Worm (Caenorhabditis elegans) whole organism, L1 larva: ENCODE results near the gene T28A11.22.

Experiments
- C16A3.4 ChIP-seq: fragments of 150-350 bp; optimal IDR thresholded peaks from 2 replicates; lab custom pipeline; 2014; ENCODE audit warnings: missing biosample characterization, missing genetic modification characterization
- C34B4.2 ChIP-seq: sonication (generic microtip); optimal IDR thresholded peaks from 2 replicates; lab custom pipeline; 2017; ENCODE audit warnings: mild to moderate bottlenecking, missing genetic modification characterization, missing compliant biosample characterization
- Y116A8C.19 ChIP-seq: sonication (generic microtip); optimal IDR thresholded peaks from 2 replicates; lab custom pipeline; 2016; ENCODE audit warnings: missing compliant biosample characterization, missing genetic modification characterization, borderline replicate concordance
- aha-1 ChIP-seq: fragments of 150-350 bp; optimal IDR thresholded peaks from 2 replicates; lab custom pipeline; 2014; ENCODE audit warnings: missing biosample characterization, missing genetic modification characterization
- aly-2 ChIP-seq: fragments of 150-350 bp; optimal IDR thresholded peaks from 2 replicates; lab custom pipeline; 2014; ENCODE audit warnings: missing biosample characterization, missing genetic modification characterization
- ama-1 ChIP-seq: fragments of 150-350 bp; optimal IDR thresholded peaks from 2 replicates; lab custom pipeline; 2014
- blmp-1 ChIP-seq: fragments of 150-350 bp; optimal IDR thresholded peaks from 2 replicates; lab custom pipeline; 2014; ENCODE audit warnings: missing biosample characterization, missing genetic modification characterization
- ceh-8 ChIP-seq: fragments of 200-800 bp; sonication (Bioruptor generic); optimal IDR thresholded peaks from 2 replicates; lab custom pipeline; 2018; ENCODE audit warnings: mild to moderate bottlenecking, missing genetic modification characterization, moderate library complexity, missing compliant biosample characterization
- ceh-88 ChIP-seq: fragments of 200-800 bp; sonication (Bioruptor generic); IDR thresholded peaks from 2 replicates; pipeline ENCODE4 v1.3.6; 2022; ENCODE audit warnings: missing genetic modification characterization, missing compliant biosample characterization
- dsc-1 ChIP-seq: sonication (generic microtip); optimal IDR thresholded peaks from 2 replicates; lab custom pipeline; 2016; ENCODE audit warnings: mild to moderate bottlenecking, missing genetic modification characterization, missing compliant biosample characterization
- efl-1 ChIP-seq, 4 experiments: fragments of 150-350 bp; optimal IDR thresholded peaks in 3 of 4; peaks in 1 of 4; 1 replicate in 1 of 4; 2 replicates in 3 of 4; lab custom pipeline; 2014; ENCODE audit warnings: missing biosample characterization in 2 of 4, missing genetic modification characterization in 2 of 4, missing genetic modification reagents in 2 of 4
- efl-3 ChIP-seq: fragments of 200-800 bp; sonication (Bioruptor generic); optimal IDR thresholded peaks from 2 replicates; lab custom pipeline; 2018; ENCODE audit warnings: mild to moderate bottlenecking, missing genetic modification characterization, missing compliant biosample characterization
- egl-13 ChIP-seq: sonication (generic microtip); optimal IDR thresholded peaks from 2 replicates; lab custom pipeline; 2016; ENCODE audit warnings: missing genotype, missing genetic modification reagents, missing genetic modification characterization, missing compliant biosample characterization
- egl-27 ChIP-seq, 2 experiments: fragments of 150-350 bp in 1 of 2; sonication (generic microtip); optimal IDR thresholded peaks; 3 replicates each; lab custom pipeline; 2017 to 2018; ENCODE audit warnings: missing biosample characterization in 2 of 2, missing genetic modification characterization in 2 of 2, missing genetic modification reagents in 2 of 2
- elt-3 ChIP-seq, 6 experiments: fragments of 150-350 bp in 1 of 6; sonication (generic microtip); optimal IDR thresholded peaks; 2 replicates each; lab custom pipeline; 2017 to 2018; ENCODE audit warnings: missing biosample characterization in 6 of 6, missing genetic modification characterization in 6 of 6, inconsistent platforms in 1 of 6
- fkh-10 ChIP-seq: sonication (generic microtip); optimal IDR thresholded peaks from 2 replicates; lab custom pipeline; 2017; ENCODE audit warnings: missing biosample characterization, missing genetic modification reagents, missing genetic modification characterization
- fkh-4 ChIP-seq: sonication (generic microtip); optimal IDR thresholded peaks from 2 replicates; lab custom pipeline; 2016; ENCODE audit warnings: missing compliant biosample characterization, missing genetic modification characterization, borderline replicate concordance
- fkh-8 ChIP-seq: sonication (generic microtip); optimal IDR thresholded peaks from 2 replicates; lab custom pipeline; 2016; ENCODE audit warnings: mild to moderate bottlenecking, missing genetic modification characterization, missing compliant biosample characterization
- fos-1 ChIP-seq: fragments of 150-350 bp; optimal IDR thresholded peaks from 2 replicates; lab custom pipeline; 2014; ENCODE audit warnings: missing biosample characterization, missing genetic modification characterization
- isw-1 ChIP-seq: fragments of 200-800 bp; sonication (Bioruptor generic); IDR thresholded peaks from 2 replicates; pipeline ENCODE4 v1.3.6; 2022; ENCODE audit warnings: missing genetic modification characterization, missing compliant biosample characterization
- lin-13 ChIP-seq: fragments of 150-350 bp; optimal IDR thresholded peaks from 2 replicates; lab custom pipeline; 2014; ENCODE audit warnings: missing biosample characterization, missing genetic modification reagents, missing genetic modification characterization
- lin-14 ChIP-seq: fragments of 200-800 bp; sonication (Bioruptor generic); optimal IDR thresholded peaks from 2 replicates; lab custom pipeline; 2018; ENCODE audit warnings: mild to moderate bottlenecking, missing genetic modification characterization, moderate library complexity, missing compliant biosample characterization
- lin-15B ChIP-seq: fragments of 150-350 bp; sonication (generic microtip); optimal IDR thresholded peaks from 3 replicates; lab custom pipeline; 2014; ENCODE audit warnings: missing biosample characterization, missing genetic modification characterization
- lin-39 ChIP-seq: fragments of 150-350 bp; optimal IDR thresholded peaks from 2 replicates; lab custom pipeline; 2014; ENCODE audit warnings: missing biosample characterization, missing genetic modification reagents, missing genetic modification characterization
- mab-9 ChIP-seq: fragments of 200-800 bp; sonication (Bioruptor generic); IDR thresholded peaks from 2 replicates; pipeline ENCODE4 v1.3.6; 2022; ENCODE audit warnings: missing genetic modification reagents, missing genetic modification characterization, missing compliant biosample characterization
- mef-2 ChIP-seq: fragments of 150-350 bp; optimal IDR thresholded peaks from 2 replicates; lab custom pipeline; 2014; ENCODE audit warnings: missing biosample characterization, missing genetic modification characterization
- nhr-19 ChIP-seq: fragments of 200-800 bp; sonication (Bioruptor generic); conservative IDR thresholded peaks from 2 replicates; pipeline ENCODE4 v1.3.6; 2022; ENCODE audit warnings: missing genetic modification characterization, missing compliant biosample characterization
- nhr-28 ChIP-seq: fragments of 150-350 bp; optimal IDR thresholded peaks from 2 replicates; lab custom pipeline; 2014; ENCODE audit warnings: missing biosample characterization, missing genetic modification characterization
- nhr-76 ChIP-seq: sonication (generic microtip); optimal IDR thresholded peaks from 2 replicates; lab custom pipeline; 2017; ENCODE audit warnings: missing biosample characterization, missing genetic modification characterization
- nhr-90 ChIP-seq: sonication (generic microtip); optimal IDR thresholded peaks from 2 replicates; lab custom pipeline; 2016; ENCODE audit warnings: mild to moderate bottlenecking, missing genetic modification characterization, missing compliant biosample characterization; ENCODE audit not compliant: poor library complexity
- rnt-1 ChIP-seq: sonication (generic microtip); optimal IDR thresholded peaks from 2 replicates; lab custom pipeline; 2016; ENCODE audit warnings: mild to moderate bottlenecking, missing genetic modification characterization, moderate library complexity, missing compliant biosample characterization
- snpc-4 ChIP-seq: fragments of 150-350 bp; optimal IDR thresholded peaks from 2 replicates; lab custom pipeline; 2014; ENCODE audit warnings: missing biosample characterization, missing genetic modification characterization
- sox-4 ChIP-seq: sonication (generic microtip); optimal IDR thresholded peaks from 2 replicates; lab custom pipeline; 2016; ENCODE audit warnings: missing genetic modification characterization, missing compliant biosample characterization
- sptf-1 ChIP-seq: fragments of 150-350 bp; optimal IDR thresholded peaks from 2 replicates; lab custom pipeline; 2014; ENCODE audit warnings: missing biosample characterization, missing genetic modification characterization
- tlp-1 ChIP-seq: fragments of 150-350 bp; optimal IDR thresholded peaks from 2 replicates; lab custom pipeline; 2014; ENCODE audit warnings: missing biosample characterization, missing genetic modification characterization
- unc-130 ChIP-seq: fragments of 150-350 bp; optimal IDR thresholded peaks from 2 replicates; lab custom pipeline; 2017; ENCODE audit warnings: missing biosample characterization, missing genetic modification characterization, inconsistent platforms
- unc-30 ChIP-seq: sonication (generic microtip); optimal IDR thresholded peaks from 2 replicates; lab custom pipeline; 2017; ENCODE audit warnings: missing biosample characterization, missing genetic modification characterization
- unc-62 ChIP-seq: fragments of 150-350 bp; optimal IDR thresholded peaks from 2 replicates; lab custom pipeline; 2014; ENCODE audit warnings: missing biosample characterization, missing genetic modification reagents, missing genetic modification characterization
- unc-86 ChIP-seq: sonication (generic microtip); optimal IDR thresholded peaks from 2 replicates; lab custom pipeline; 2016; ENCODE audit warnings: missing genetic modification characterization, missing compliant biosample characterization
- unc-98 ChIP-seq: fragments of 200-800 bp; sonication (Bioruptor generic); IDR thresholded peaks from 2 replicates; pipeline ENCODE4 v1.3.6; 2022; ENCODE audit warnings: missing genetic modification characterization, missing compliant biosample characterization
- vab-15 ChIP-seq: sonication (generic microtip); optimal IDR thresholded peaks from 2 replicates; lab custom pipeline; 2017; ENCODE audit warnings: missing genotype, mild to moderate bottlenecking, missing genetic modification characterization, missing compliant biosample characterization
- xbp-1 ChIP-seq: sonication (generic microtip); optimal IDR thresholded peaks from 2 replicates; lab custom pipeline; 2016; ENCODE audit warnings: missing genetic modification characterization, missing compliant biosample characterization
- ztf-4 ChIP-seq: fragments of 150-350 bp; optimal IDR thresholded peaks from 2 replicates; lab custom pipeline; 2014; ENCODE audit warnings: missing biosample characterization, missing genetic modification characterization

Gene T28A11.22

ce11 chrV:3288134-3288533, 30.8 kb downstream of the T28A11.22 start:
- TF ChIP-seq ceh-88 (GFP tag; lab: Robert Waterston, UW), result no peak
- no peak for TF ChIP-seq nhr-76
- no peak for TF ChIP-seq aha-1 (tag; lab: Kevin White, UChicago)
- TF ChIP-seq fkh-4 (tag; lab: Kevin White, UChicago), result no peak
- TF ChIP-seq isw-1, result no peak
- no peak for TF ChIP-seq C16A3.4 (tag; lab: Kevin White, UChicago)
- TF ChIP-seq nhr-90 (tag; lab: Kevin White, UChicago), result no peak
- TF ChIP-seq egl-13, result no peak
- no peak for TF ChIP-seq efl-1 (optimal IDR thresholded peaks at IDR 0.05; lab: Kevin White, UChicago)
- TF ChIP-seq efl-1 (GFP tag; optimal IDR thresholded peaks at IDR 0.05 in 1 of 2; lab: Kevin White, UChicago), result no peak
- no peak for TF ChIP-seq efl-3
- TF ChIP-seq unc-62, result no peak
- TF ChIP-seq xbp-1 (tag; lab: Kevin White, UChicago), result no peak
- no peak for TF ChIP-seq lin-14
- no peak for TF ChIP-seq rnt-1 (tag; lab: Kevin White, UChicago)
- TF ChIP-seq vab-15 (tag; lab: Kevin White, UChicago), result no peak
- TF ChIP-seq fkh-8 (tag; lab: Kevin White, UChicago), result no peak
- no peak for TF ChIP-seq C34B4.2 (tag; lab: Kevin White, UChicago)
- TF ChIP-seq mef-2 (tag; lab: Kevin White, UChicago), result no peak
- TF ChIP-seq sox-4 (tag; lab: Kevin White, UChicago), result no peak
- no peak for TF ChIP-seq fos-1

ce11 chrV:3289267-3289666, 31.9 kb downstream of the T28A11.22 start, which contains the start of gene F35F10.6:
Gene F35F10.6, minus strand, starts transcription at chrV:3289367.
- TF ChIP-seq lin-39 (tag; lab: Kevin White, UChicago) (no peak), fkh-10 (GFP tag; lab: Kevin White, UChicago) (no peak), rnt-1 (tag; lab: Kevin White, UChicago) (no peak), lin-15B (tag; lab: Kevin White, UChicago) (no peak), tlp-1 (no peak), aly-2 (tag; lab: Kevin White, UChicago) (no peak), unc-86 (tag; lab: Kevin White, UChicago) (no peak), dsc-1 (tag; lab: Kevin White, UChicago) (no peak), egl-13 (no peak), snpc-4 (tag; lab: Kevin White, UChicago) (no peak), blmp-1 (tag; lab: Kevin White, UChicago) (no peak)
- TF ChIP-seq, all 84 proteins: peak for 0

- TF ChIP-seq elt-3 (tag; optimal IDR thresholded peaks at IDR 0.05; lab: Kevin White, UChicago) (no peak), lin-13 (GFP tag; lab: Kevin White, UChicago) (no peak), ztf-4 (tag; lab: Kevin White, UChicago) (no peak), fkh-4 (tag; lab: Kevin White, UChicago) (no peak), unc-130 (tag; lab: Kevin White, UChicago) (no peak), efl-3 (no peak)
Measured at ce11 chrV:3295368-3295767, 38.0 kb downstream of the T28A11.22 start.

ce11 chrV:3297764-3298163, 40.4 kb downstream of the T28A11.22 start, which contains the start of gene srx-122:
Gene srx-122, minus strand, starts transcription at chrV:3297864.
- TF ChIP-seq nhr-28 (no peak), vab-15 (tag; lab: Kevin White, UChicago) (no peak), rnt-1 (tag; lab: Kevin White, UChicago) (no peak), nhr-76 (no peak), C34B4.2 (tag; lab: Kevin White, UChicago) (no peak), sptf-1 (tag; lab: Kevin White, UChicago) (no peak), mab-9 (no peak), sox-4 (tag; lab: Kevin White, UChicago) (no peak), ceh-8 (GFP tag; lab: Kevin White, UChicago) (no peak), dsc-1 (tag; lab: Kevin White, UChicago) (no peak), unc-30 (tag; lab: Kevin White, UChicago) (no peak), ama-1 (lab: Kevin White, UChicago) (no peak), unc-98 (GFP tag; lab: Robert Waterston, UW) (no peak), Y116A8C.19 (tag; lab: Kevin White, UChicago) (no peak), nhr-19 (GFP tag; lab: Robert Waterston, UW) (no peak), xbp-1 (tag; lab: Kevin White, UChicago) (no peak), egl-27 (tag; optimal IDR thresholded peaks at IDR 0.05; lab: Kevin White, UChicago) (no peak), egl-13 (no peak)
